Worm (Caenorhabditis elegans) whole organism, L1 larva: ENCODE measurements around the gene spp-30.

Source experiments
- Y116A8C.19 ChIP-seq: sonication (generic microtip); optimal IDR thresholded peaks from 2 replicates; lab custom pipeline; 2016; ENCODE audit warnings: missing compliant biosample characterization, missing genetic modification characterization, borderline replicate concordance
- alr-1 ChIP-seq: fragments of 200-800 bp; sonication (Bioruptor generic); optimal IDR thresholded peaks from 2 replicates; lab custom pipeline; 2018; ENCODE audit warnings: borderline replicate concordance, mild to moderate bottlenecking, missing genetic modification characterization, missing compliant biosample characterization
- aly-2 ChIP-seq: fragments of 150-350 bp; optimal IDR thresholded peaks from 2 replicates; lab custom pipeline; 2014; ENCODE audit warnings: missing biosample characterization, missing genetic modification characterization
- ceh-63 ChIP-seq: fragments of 200-800 bp; sonication (Bioruptor generic); optimal IDR thresholded peaks from 2 replicates; lab custom pipeline; 2018; ENCODE audit warnings: mild to moderate bottlenecking, missing genetic modification characterization, missing compliant biosample characterization
- ceh-90 ChIP-seq: sonication (generic microtip); optimal IDR thresholded peaks from 2 replicates; lab custom pipeline; 2016; ENCODE audit warnings: missing genetic modification characterization, missing compliant biosample characterization
- ces-1 ChIP-seq: fragments of 150-350 bp; optimal IDR thresholded peaks from 2 replicates; lab custom pipeline; 2014; ENCODE audit warnings: missing biosample characterization, missing genetic modification reagents, missing genetic modification characterization
- efl-1 ChIP-seq, 4 experiments: fragments of 150-350 bp; optimal IDR thresholded peaks in 3 of 4; peaks in 1 of 4; 1 replicate in 1 of 4; 2 replicates in 3 of 4; lab custom pipeline; 2014; ENCODE audit warnings: missing biosample characterization in 2 of 4, missing genetic modification characterization in 2 of 4, missing genetic modification reagents in 2 of 4
- efl-3 ChIP-seq: fragments of 200-800 bp; sonication (Bioruptor generic); optimal IDR thresholded peaks from 2 replicates; lab custom pipeline; 2018; ENCODE audit warnings: mild to moderate bottlenecking, missing genetic modification characterization, missing compliant biosample characterization
- elt-2 ChIP-seq: sonication (generic microtip); optimal IDR thresholded peaks from 2 replicates; lab custom pipeline; 2016; ENCODE audit warnings: missing genetic modification characterization, mild to moderate bottlenecking, inconsistent platforms, missing compliant biosample characterization, missing genetic modification reagents
- ets-5 ChIP-seq: fragments of 200-800 bp; sonication (Bioruptor generic); IDR thresholded peaks from 2 replicates; pipeline ENCODE4 v1.3.6; 2022; ENCODE audit warnings: missing genetic modification characterization, missing compliant biosample characterization
- fkh-4 ChIP-seq: sonication (generic microtip); optimal IDR thresholded peaks from 2 replicates; lab custom pipeline; 2016; ENCODE audit warnings: missing compliant biosample characterization, missing genetic modification characterization, borderline replicate concordance
- fos-1 ChIP-seq: fragments of 150-350 bp; optimal IDR thresholded peaks from 2 replicates; lab custom pipeline; 2014; ENCODE audit warnings: missing biosample characterization, missing genetic modification characterization
- grh-1 ChIP-seq: fragments of 200-800 bp; sonication (Bioruptor generic); IDR thresholded peaks from 2 replicates; pipeline ENCODE4 v1.3.6; 2022; ENCODE audit warnings: missing genetic modification reagents, missing genetic modification characterization, missing compliant biosample characterization
- hlh-17 ChIP-seq: fragments of 200-800 bp; sonication (Bioruptor generic); optimal IDR thresholded peaks from 2 replicates; lab custom pipeline; 2018; ENCODE audit warnings: missing genetic modification characterization, mild to moderate bottlenecking, missing compliant biosample characterization, moderate library complexity, borderline replicate concordance
- hlh-4 ChIP-seq: sonication (generic microtip); optimal IDR thresholded peaks from 2 replicates; lab custom pipeline; 2016; ENCODE audit warnings: mild to moderate bottlenecking, missing genetic modification characterization, missing compliant biosample characterization
- hpl-2 ChIP-seq: fragments of 150-350 bp; optimal IDR thresholded peaks from 2 replicates; lab custom pipeline; 2014; ENCODE audit warnings: missing biosample characterization, missing genetic modification reagents, missing genetic modification characterization
- irx-1 ChIP-seq: sonication (generic microtip); optimal IDR thresholded peaks from 2 replicates; lab custom pipeline; 2016; ENCODE audit warnings: missing genetic modification characterization, missing compliant biosample characterization
- lin-13 ChIP-seq: fragments of 150-350 bp; optimal IDR thresholded peaks from 2 replicates; lab custom pipeline; 2014; ENCODE audit warnings: missing biosample characterization, missing genetic modification reagents, missing genetic modification characterization
- lin-14 ChIP-seq: fragments of 200-800 bp; sonication (Bioruptor generic); optimal IDR thresholded peaks from 2 replicates; lab custom pipeline; 2018; ENCODE audit warnings: mild to moderate bottlenecking, missing genetic modification characterization, moderate library complexity, missing compliant biosample characterization
- lin-15B ChIP-seq: fragments of 150-350 bp; sonication (generic microtip); optimal IDR thresholded peaks from 3 replicates; lab custom pipeline; 2014; ENCODE audit warnings: missing biosample characterization, missing genetic modification characterization
- lin-39 ChIP-seq: fragments of 150-350 bp; optimal IDR thresholded peaks from 2 replicates; lab custom pipeline; 2014; ENCODE audit warnings: missing biosample characterization, missing genetic modification reagents, missing genetic modification characterization
- lsy-2 ChIP-seq, 2 experiments: fragments of 150-350 bp; optimal IDR thresholded peaks; 2 replicates each; lab custom pipeline; 2014; ENCODE audit warnings: missing biosample characterization in 2 of 2, missing genetic modification characterization in 2 of 2
- mab-9 ChIP-seq: fragments of 200-800 bp; sonication (Bioruptor generic); IDR thresholded peaks from 2 replicates; pipeline ENCODE4 v1.3.6; 2022; ENCODE audit warnings: missing genetic modification reagents, missing genetic modification characterization, missing compliant biosample characterization
- mdl-1 ChIP-seq, 2 experiments: fragments of 150-350 bp; optimal IDR thresholded peaks; 2 replicates each; lab custom pipeline; 2014 to 2017; ENCODE audit warnings: missing biosample characterization in 2 of 2, missing genetic modification characterization in 2 of 2, inconsistent platforms in 1 of 2
- nhr-11 ChIP-seq: fragments of 150-350 bp; optimal IDR thresholded peaks from 2 replicates; lab custom pipeline; 2014; ENCODE audit warnings: missing biosample characterization, missing genetic modification characterization
- nhr-19 ChIP-seq: fragments of 200-800 bp; sonication (Bioruptor generic); conservative IDR thresholded peaks from 2 replicates; pipeline ENCODE4 v1.3.6; 2022; ENCODE audit warnings: missing genetic modification characterization, missing compliant biosample characterization
- nhr-20 ChIP-seq: sonication (generic microtip); optimal IDR thresholded peaks from 2 replicates; lab custom pipeline; 2016; ENCODE audit warnings: mild to moderate bottlenecking, missing genetic modification characterization, missing compliant biosample characterization
- nhr-237 ChIP-seq: fragments of 150-350 bp; optimal IDR thresholded peaks from 2 replicates; lab custom pipeline; 2014; ENCODE audit warnings: missing biosample characterization, missing genetic modification characterization
- nhr-28 ChIP-seq: fragments of 150-350 bp; optimal IDR thresholded peaks from 2 replicates; lab custom pipeline; 2014; ENCODE audit warnings: missing biosample characterization, missing genetic modification characterization
- nhr-76 ChIP-seq: sonication (generic microtip); optimal IDR thresholded peaks from 2 replicates; lab custom pipeline; 2017; ENCODE audit warnings: missing biosample characterization, missing genetic modification characterization
- nhr-84 ChIP-seq: sonication (generic microtip); optimal IDR thresholded peaks from 2 replicates; lab custom pipeline; 2017; ENCODE audit warnings: missing biosample characterization, missing genetic modification characterization
- nhr-90 ChIP-seq: sonication (generic microtip); optimal IDR thresholded peaks from 2 replicates; lab custom pipeline; 2016; ENCODE audit warnings: mild to moderate bottlenecking, missing genetic modification characterization, missing compliant biosample characterization; ENCODE audit not compliant: poor library complexity
- pag-3 ChIP-seq: sonication (generic microtip); optimal IDR thresholded peaks from 2 replicates; lab custom pipeline; 2017; ENCODE audit warnings: missing genetic modification characterization, mild to moderate bottlenecking, missing compliant biosample characterization, antibody characterized with exemption, borderline replicate concordance; ENCODE audit not compliant: insufficient read depth
- pax-3 ChIP-seq: fragments of 200-800 bp; sonication (Bioruptor generic); optimal IDR thresholded peaks from 2 replicates; lab custom pipeline; 2018; ENCODE audit warnings: mild to moderate bottlenecking, missing genetic modification characterization, moderate library complexity, missing compliant biosample characterization
- pqm-1 ChIP-seq: sonication (generic microtip); optimal IDR thresholded peaks from 3 replicates; lab custom pipeline; 2017; ENCODE audit warnings: missing biosample characterization, missing genetic modification characterization
- snu-23 ChIP-seq: sonication (generic microtip); optimal IDR thresholded peaks from 2 replicates; lab custom pipeline; 2016; ENCODE audit warnings: missing genetic modification characterization, missing compliant biosample characterization
- sox-4 ChIP-seq: sonication (generic microtip); optimal IDR thresholded peaks from 2 replicates; lab custom pipeline; 2016; ENCODE audit warnings: missing genetic modification characterization, missing compliant biosample characterization
- swsn-7 ChIP-seq: sonication (generic microtip); optimal IDR thresholded peaks from 2 replicates; lab custom pipeline; 2016; ENCODE audit warnings: missing genetic modification characterization, missing compliant biosample characterization
- tbx-2 ChIP-seq: sonication (generic microtip); optimal IDR thresholded peaks from 2 replicates; lab custom pipeline; 2016; ENCODE audit warnings: missing genetic modification characterization, missing compliant biosample characterization
- unc-62 ChIP-seq: fragments of 150-350 bp; optimal IDR thresholded peaks from 2 replicates; lab custom pipeline; 2014; ENCODE audit warnings: missing biosample characterization, missing genetic modification reagents, missing genetic modification characterization
- unc-86 ChIP-seq: sonication (generic microtip); optimal IDR thresholded peaks from 2 replicates; lab custom pipeline; 2016; ENCODE audit warnings: missing genetic modification characterization, missing compliant biosample characterization
- unc-98 ChIP-seq: fragments of 200-800 bp; sonication (Bioruptor generic); IDR thresholded peaks from 2 replicates; pipeline ENCODE4 v1.3.6; 2022; ENCODE audit warnings: missing genetic modification characterization, missing compliant biosample characterization
- xbp-1 ChIP-seq: sonication (generic microtip); optimal IDR thresholded peaks from 2 replicates; lab custom pipeline; 2016; ENCODE audit warnings: missing genetic modification characterization, missing compliant biosample characterization
- zip-4 ChIP-seq: fragments of 200-800 bp; sonication (Bioruptor generic); optimal IDR thresholded peaks from 2 replicates; lab custom pipeline; 2018; ENCODE audit warnings: mild to moderate bottlenecking, missing genetic modification characterization, moderate library complexity, missing compliant biosample characterization

spp-30 gene

ce11 chrX:11656519-11657006 is 28.1 kb upstream of the spp-30 start, which contains the start of gene T04F8.2 (continued):
- TF ChIP-seq elt-2 (tag; lab: Kevin White, UChicago) (peak; percentile 28), ceh-90 (no peak), unc-98 (no peak), snu-23 (GFP tag; lab: Kevin White, UChicago) (peak; percentile 76), mdl-1 (tag; optimal IDR thresholded peaks at IDR 0.05; lab: Kevin White, UChicago) (peak in 1 of 2 experiments; percentile 58), xbp-1 (tag; lab: Kevin White, UChicago) (peak; percentile 55), nhr-28 (tag; lab: Kevin White, UChicago) (no peak), nhr-20 (tag; lab: Kevin White, UChicago) (peak; percentile 82), nhr-90 (tag; lab: Kevin White, UChicago) (peak; percentile 24), efl-1 (optimal IDR thresholded peaks at IDR 0.05; lab: Kevin White, UChicago) (peak; percentile 43 to 49), efl-1 (GFP tag; optimal IDR thresholded peaks at IDR 0.05 in 1 of 2; lab: Kevin White, UChicago) (peak in 1 of 2 experiments; percentile 35), ceh-63 (GFP tag; lab: Kevin White, UChicago) (no peak), swsn-7 (peak; percentile 65), pag-3 (tag; lab: Kevin White, UChicago) (no peak), unc-86 (no peak), zip-4 (GFP tag; lab: Kevin White, UChicago) (no peak), nhr-11 (no peak), hpl-2 (GFP tag; lab: Kevin White, UChicago) (no peak), efl-3 (GFP tag; lab: Kevin White, UChicago) (no peak), pax-3 (no peak), ets-5 (GFP tag; lab: Robert Waterston, UW) (no peak), fkh-4 (no peak), lsy-2 (tag; optimal IDR thresholded peaks at IDR 0.05; lab: Kevin White, UChicago) (peak; percentile 41 to 70), nhr-76 (tag; lab: Kevin White, UChicago) (no peak), alr-1 (tag; lab: Kevin White, UChicago) (no peak), grh-1 (GFP tag; lab: Robert Waterston, UW) (no peak), Y116A8C.19 (no peak), nhr-19 (GFP tag; lab: Robert Waterston, UW) (peak; percentile 29), nhr-84 (tag; lab: Kevin White, UChicago) (no peak), lin-39 (tag; lab: Kevin White, UChicago) (no peak), lin-13 (GFP tag; lab: Kevin White, UChicago) (no peak), ces-1 (GFP tag; lab: Kevin White, UChicago) (no peak), mab-9 (GFP tag; lab: Robert Waterston, UW) (no peak), tbx-2 (tag; lab: Kevin White, UChicago) (peak; percentile 65), irx-1 (tag; lab: Kevin White, UChicago) (no peak), fos-1 (peak; percentile 30), aly-2 (tag; lab: Kevin White, UChicago) (no peak)
- TF ChIP-seq, all 84 proteins: peak for 34

- TF ChIP-seq hlh-4 (tag; lab: Kevin White, UChicago) (no peak), nhr-237 (tag; lab: Kevin White, UChicago) (no peak), lin-14 (GFP tag; lab: Kevin White, UChicago) (no peak), efl-3 (GFP tag; lab: Kevin White, UChicago) (no peak), sox-4 (no peak), fkh-4 (no peak), ceh-90 (no peak), nhr-84 (tag; lab: Kevin White, UChicago) (no peak), ces-1 (GFP tag; lab: Kevin White, UChicago) (no peak), hlh-17 (no peak), ceh-63 (GFP tag; lab: Kevin White, UChicago) (no peak), zip-4 (GFP tag; lab: Kevin White, UChicago) (no peak), lin-15B (tag; lab: Kevin White, UChicago) (no peak), pqm-1 (no peak), unc-62 (GFP tag; lab: Kevin White, UChicago) (no peak)
Observed at ce11 chrX:11650751-11651150, 22.3 kb upstream of the spp-30 start, which contains the start of gene cutl-11. cutl-11 (minus strand) TSS chrX:11650851.
